Worm (Caenorhabditis elegans) whole organism, mixed stage, embryonic: ENCODE measurements around the gene K08E7.8.

Experiments
- blmp-1 ChIP-seq: fragments of 150-350 bp; optimal IDR thresholded peaks from 2 replicates; lab custom pipeline; 2014; ENCODE audit warnings: missing biosample characterization, missing genetic modification characterization
- drap-1 ChIP-seq: fragments of 200-800 bp; sonication (Bioruptor generic); optimal IDR thresholded peaks from 3 replicates; lab custom pipeline; 2018; ENCODE audit warnings: mild to moderate bottlenecking, missing genetic modification characterization, missing compliant biosample characterization
- lin-13 ChIP-seq: fragments of 150-350 bp; optimal IDR thresholded peaks from 2 replicates; lab custom pipeline; 2014; ENCODE audit warnings: missing biosample characterization, missing genetic modification characterization
- nhr-28 ChIP-seq: fragments of 150-350 bp; optimal IDR thresholded peaks from 2 replicates; lab custom pipeline; 2014; ENCODE audit warnings: missing biosample characterization, missing genetic modification characterization
- snpc-4 ChIP-seq: fragments of 150-350 bp; optimal IDR thresholded peaks from 2 replicates; lab custom pipeline; 2014; ENCODE audit warnings: missing biosample characterization, missing genetic modification characterization
- sptf-1 ChIP-seq: sonication (generic microtip); optimal IDR thresholded peaks from 2 replicates; lab custom pipeline; 2017; ENCODE audit warnings: mild to moderate bottlenecking, missing genetic modification characterization, moderate library complexity, missing compliant biosample characterization
- unc-39 ChIP-seq: fragments of 150-350 bp; optimal IDR thresholded peaks from 2 replicates; lab custom pipeline; 2014; ENCODE audit warnings: missing biosample characterization, missing genetic modification characterization
- unc-62 ChIP-seq: fragments of 150-350 bp; optimal IDR thresholded peaks from 2 replicates; lab custom pipeline; 2014; ENCODE audit warnings: missing biosample characterization, missing genetic modification reagents, missing genetic modification characterization

DNA sequence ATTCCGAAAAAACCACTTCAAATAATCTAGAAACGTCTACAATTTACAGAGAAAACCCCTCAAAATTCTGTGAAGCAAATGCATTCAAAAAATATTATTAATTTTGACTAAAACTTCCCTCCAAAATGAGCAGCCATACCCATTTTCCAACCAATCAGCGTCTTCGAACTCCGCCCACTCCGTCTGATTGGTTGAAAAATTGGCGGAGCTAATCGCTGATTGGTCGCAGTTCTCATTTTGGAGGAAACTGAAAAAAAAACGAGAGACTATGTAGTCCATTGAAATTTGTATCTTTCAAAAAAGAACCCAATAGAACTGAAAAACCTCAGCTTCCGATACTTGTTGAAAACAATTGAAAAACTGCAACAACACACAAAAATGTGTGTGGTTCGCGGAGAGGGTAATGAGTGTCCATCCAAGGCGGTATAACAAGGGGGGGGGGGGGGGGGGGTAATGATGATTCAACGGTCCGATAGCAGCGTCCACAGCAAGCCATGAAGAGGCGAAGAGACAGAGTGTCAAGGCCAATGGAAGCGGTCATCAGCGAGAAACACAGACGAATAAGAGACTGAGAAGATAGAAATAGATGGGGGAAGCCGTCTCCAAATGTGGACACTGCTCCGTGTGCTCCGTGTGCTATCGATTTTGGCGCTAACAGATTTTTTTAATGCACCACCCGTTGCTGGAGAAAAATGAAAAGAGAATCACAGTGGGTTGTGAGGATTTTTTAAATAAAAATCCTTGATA lies 31.2 kb upstream of the K08E7.8 start:
- TF ChIP-seq drap-1 (GFP tag; lab: Kevin White, UChicago) = no peak
- TF ChIP-seq unc-62 (GFP tag; lab: Kevin White, UChicago) = no peak
- TF ChIP-seq blmp-1 = no peak
- TF ChIP-seq nhr-28 = no peak
- TF ChIP-seq snpc-4 (tag; lab: Kevin White, UChicago) = no peak
- TF ChIP-seq sptf-1 (tag; lab: Kevin White, UChicago) = peak; percentile 59
- no peak for TF ChIP-seq unc-39 (tag; lab: Kevin White, UChicago)
- TF ChIP-seq lin-13 = no peak
